Fruit fly (Drosophila melanogaster): ENCODE results near the gene CG14881.
A peak's percentile ranks its signal among the peaks of the same experiment; 100 is the strongest.

The CG14881 gene

DNA sequence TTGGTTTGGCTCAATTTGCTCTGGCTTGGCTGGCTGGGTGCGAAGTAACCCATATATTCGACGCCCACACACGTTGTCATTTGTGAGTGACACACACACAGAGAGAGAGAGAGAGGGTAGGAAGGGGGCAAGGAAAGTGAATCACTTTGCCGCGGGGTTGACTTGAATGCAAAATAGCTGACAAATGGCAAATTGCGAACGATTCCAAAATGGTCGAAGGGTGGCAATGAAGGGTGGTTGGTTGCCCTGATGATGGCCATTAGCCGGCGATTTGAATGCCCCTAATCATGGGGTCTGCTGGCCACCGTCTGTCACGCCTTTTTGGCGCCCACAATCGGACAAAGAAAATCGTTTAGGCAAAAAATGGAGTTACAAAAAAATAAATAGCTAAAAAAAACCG, 24.0 kb upstream of the CG14881 start:
- TF ChIP-seq CG11294 (GFP tag; IDR thresholded peaks at IDR 0.05) (no peak), CG15336 (GFP tag; IDR thresholded peaks at IDR 0.05) (no peak), net (GFP tag; optimal IDR thresholded peaks at IDR 0.05) (no peak), Ets21C (GFP tag; optimal IDR thresholded peaks at IDR 0.05) (no peak), Eip75B (GFP tag; optimal IDR thresholded peaks at IDR 0.05) (no peak), CG10631 (GFP tag; optimal IDR thresholded peaks at IDR 0.05) (no peak), CG11762 (GFP tag; optimal IDR thresholded peaks at IDR 0.05; ENCODE audit: insufficient read depth) (no peak), CG3032 (tag; optimal IDR thresholded peaks at IDR 0.05) (no peak), lz (GFP tag; optimal IDR thresholded peaks at IDR 0.05) (no peak), CG34406 (GFP tag; optimal IDR thresholded peaks at IDR 0.05) (no peak), achi (GFP tag; optimal IDR thresholded peaks at IDR 0.05) (no peak)

DNA sequence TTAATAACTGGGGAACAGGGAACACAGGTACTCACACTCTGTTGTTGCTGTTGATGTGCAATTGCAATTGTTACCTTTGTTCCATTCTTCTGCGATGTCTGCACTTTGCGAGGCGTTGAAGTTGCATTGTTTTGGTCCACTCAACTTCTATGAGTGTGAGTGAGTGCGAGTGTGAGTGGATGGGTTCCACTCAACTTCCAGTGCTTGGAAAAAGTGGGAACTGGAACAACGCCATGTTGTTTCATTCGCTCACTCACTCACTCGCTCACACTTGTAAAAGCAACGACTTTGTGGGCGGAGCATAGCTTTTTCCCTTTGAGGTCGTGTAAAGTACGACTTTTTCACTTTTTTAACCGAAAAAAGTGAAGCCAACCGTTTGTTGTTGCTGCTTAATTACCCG, 21.0 kb upstream of the CG14881 start:
- TF ChIP-seq CG15336 (GFP tag; IDR thresholded peaks at IDR 0.05) (no peak), Blimp-1 (GFP tag; optimal IDR thresholded peaks at IDR 0.05) (no peak), Hr39 (GFP tag; optimal IDR thresholded peaks at IDR 0.05) (no peak), fd85E (GFP tag; optimal IDR thresholded peaks at IDR 0.05) (no peak), Sox15 (GFP tag; optimal IDR thresholded peaks at IDR 0.05) (no peak), CG11762 (GFP tag; optimal IDR thresholded peaks at IDR 0.05; ENCODE audit: insufficient read depth) (no peak), CG8119 (GFP tag; IDR thresholded peaks at IDR 0.05) (no peak), CG8632 (GFP tag; optimal IDR thresholded peaks at IDR 0.05) (no peak), CG6276 (GFP tag; optimal IDR thresholded peaks at IDR 0.05) (no peak), CG11902 (GFP tag; optimal IDR thresholded peaks at IDR 0.05) (no peak), acj6 (GFP tag; optimal IDR thresholded peaks at IDR 0.05) (no peak), Sox102F (GFP tag; optimal IDR thresholded peaks at IDR 0.05) (no peak), dac (GFP tag; optimal IDR thresholded peaks at IDR 0.05) (no peak), CG6854 (GFP tag; optimal IDR thresholded peaks at IDR 0.05) (no peak), CG10631 (GFP tag; optimal IDR thresholded peaks at IDR 0.05) (no peak), eg (GFP tag; IDR thresholded peaks at IDR 0.05) (no peak), pdm3 (GFP tag; optimal IDR thresholded peaks at IDR 0.05) (no peak), lz (GFP tag; optimal IDR thresholded peaks at IDR 0.05) (no peak), topi (GFP tag; optimal IDR thresholded peaks at IDR 0.05) (no peak), Hr38 (GFP tag; optimal IDR thresholded peaks at IDR 0.05) (no peak)

DNA sequence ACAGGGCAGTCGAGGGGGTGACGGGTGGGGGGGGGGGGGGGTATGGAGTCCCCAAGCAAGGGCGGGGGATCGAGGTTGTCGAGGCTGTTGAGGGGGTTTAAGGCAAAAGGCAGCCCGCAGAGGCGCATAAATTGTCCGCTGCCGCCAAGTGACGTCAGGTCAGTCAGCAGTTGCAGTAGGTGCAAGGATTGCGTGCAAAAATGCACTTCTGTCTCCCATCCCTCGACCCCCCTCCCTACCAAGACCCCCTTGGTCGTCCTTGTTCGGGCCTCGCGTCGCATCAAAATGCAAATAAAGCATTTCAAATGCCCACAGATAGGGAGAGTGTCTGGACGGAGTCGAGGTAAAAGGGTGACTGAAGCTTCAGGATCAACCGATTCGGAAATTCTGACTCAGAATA, 18.2 kb upstream of the CG14881 start:
- TF ChIP-seq ss (GFP tag; optimal IDR thresholded peaks at IDR 0.05) (peak; percentile 10 to 100), net (GFP tag; optimal IDR thresholded peaks at IDR 0.05) (no peak)

DNA sequence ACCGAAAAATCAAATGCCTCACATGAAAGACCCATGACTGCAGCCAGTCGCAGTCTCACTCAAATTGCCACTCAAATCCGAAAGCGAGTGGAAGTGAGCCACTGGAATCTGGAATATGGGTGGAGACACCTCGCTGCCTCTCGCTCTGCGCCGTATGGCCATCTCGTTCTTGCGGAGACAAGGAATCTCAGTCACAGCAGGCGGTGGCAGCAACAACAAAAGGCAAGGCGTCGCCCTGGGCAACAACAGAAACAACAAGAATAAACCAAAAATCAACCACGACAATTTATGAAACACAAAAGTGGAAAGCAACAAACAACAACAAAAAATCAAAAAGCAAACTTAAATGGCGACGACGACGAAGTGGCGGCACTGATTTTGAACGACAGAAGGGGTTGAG, 11.4 kb upstream of the CG14881 start:
- TF ChIP-seq dsx (GFP tag; optimal IDR thresholded peaks at IDR 0.05; ENCODE audit: poor library complexity, severe bottlenecking) (no peak), dac (GFP tag; optimal IDR thresholded peaks at IDR 0.05) (no peak), Smox (GFP tag; optimal IDR thresholded peaks at IDR 0.05) (no peak), CG6163 (GFP tag; IDR thresholded peaks at IDR 0.05) (peak; percentile 64; the same call in 2 of the 3 replicates), CG1621 (tag; optimal IDR thresholded peaks at IDR 0.05) (peak; percentile 19), fd59A (GFP tag; optimal IDR thresholded peaks at IDR 0.05) (no peak), Sox14 (GFP tag; optimal IDR thresholded peaks at IDR 0.05) (no peak), ss (GFP tag; optimal IDR thresholded peaks at IDR 0.05) (peak; percentile 75 to 82), CG11902 (GFP tag; optimal IDR thresholded peaks at IDR 0.05) (no peak), CG8319 (GFP tag; optimal IDR thresholded peaks at IDR 0.05) (no peak), topi (GFP tag; optimal IDR thresholded peaks at IDR 0.05) (no peak), esn (GFP tag; optimal IDR thresholded peaks at IDR 0.05) (no peak), Sox102F (GFP tag; optimal IDR thresholded peaks at IDR 0.05) (no peak), CG3032 (tag; optimal IDR thresholded peaks at IDR 0.05) (peak; percentile 18), CG10669 (GFP tag; optimal IDR thresholded peaks at IDR 0.05) (peak; percentile 21), Met (GFP tag; optimal IDR thresholded peaks at IDR 0.05) (no peak), CG6808 (GFP tag; optimal IDR thresholded peaks at IDR 0.05) (peak; percentile 39), CG6854 (GFP tag; optimal IDR thresholded peaks at IDR 0.05) (peak; percentile 24), Ets96B (tag; optimal IDR thresholded peaks at IDR 0.05) (no peak), salr (GFP tag; optimal IDR thresholded peaks at IDR 0.05) (no peak), achi (GFP tag; optimal IDR thresholded peaks at IDR 0.05) (peak; percentile 6), fkh (GFP tag; optimal IDR thresholded peaks at IDR 0.05) (no peak), CG4318 (GFP tag; optimal IDR thresholded peaks at IDR 0.05) (no peak), eg (GFP tag; IDR thresholded peaks at IDR 0.05) (0 out of 3 replicates have a peak, but pooled peaks have one; percentile 34), CG7368 (GFP tag; optimal IDR thresholded peaks at IDR 0.05) (peak; percentile 5)

Measured in whole organism, prepupa.